Worm (Caenorhabditis elegans): ENCODE data around the gene gid-8.

gid-8 gene

ce11 chrV:1495752-1496151 lies 28.2 kb downstream of the gid-8 start:
- TF ChIP-seq ceh-48 (tag; optimal IDR thresholded peaks at IDR 0.05) (peak; percentile 16), K09A11.1 (tag; optimal IDR thresholded peaks at IDR 0.05; ENCODE audit: insufficient read depth) (no peak)

ce11 chrV:1499140-1499539 lies 31.6 kb downstream of the gid-8 start, which contains the start of gene sru-27:
TSS of gene sru-27 (plus strand) at chrV:1499440.
- no peak for TF ChIP-seq npax-4 (tag; optimal IDR thresholded peaks at IDR 0.05)
- no peak for TF ChIP-seq ahr-1 (tag; optimal IDR thresholded peaks at IDR 0.05)
- no peak for TF ChIP-seq F13H6.1 (tag; optimal IDR thresholded peaks at IDR 0.05)
- no peak for TF ChIP-seq tbx-2 (tag; optimal IDR thresholded peaks at IDR 0.05)
- TF ChIP-seq unc-86 (tag; optimal IDR thresholded peaks at IDR 0.05), result no peak
- no peak for TF ChIP-seq sdc-2 (tag; optimal IDR thresholded peaks at IDR 0.05)
- no peak for TF ChIP-seq fkh-6 (tag; optimal IDR thresholded peaks at IDR 0.05)
- no peak for TF ChIP-seq dmd-4 (tag; optimal IDR thresholded peaks at IDR 0.05; ENCODE audit: borderline replicate concordance)
- TF ChIP-seq ceh-2 (tag; optimal IDR thresholded peaks at IDR 0.05), result no peak
- no peak for TF ChIP-seq hlh-6 (tag; optimal IDR thresholded peaks at IDR 0.05)
- no peak for TF ChIP-seq fkh-10 (GFP tag; optimal IDR thresholded peaks at IDR 0.05)
- no peak for TF ChIP-seq ets-4 (tag; optimal IDR thresholded peaks at IDR 0.05)
- TF ChIP-seq C38D4.7 (GFP tag; optimal IDR thresholded peaks at IDR 0.05), result no peak
- no peak for TF ChIP-seq pat-9 (tag; optimal IDR thresholded peaks at IDR 0.05)
- no peak for TF ChIP-seq ceh-9 (tag; optimal IDR thresholded peaks at IDR 0.05)
- no peak for TF ChIP-seq ref-2 (tag; optimal IDR thresholded peaks at IDR 0.05)

- no peak for TF ChIP-seq ceh-6 (GFP tag; optimal IDR thresholded peaks at IDR 0.05)
- no peak for TF ChIP-seq dve-1 (tag; optimal IDR thresholded peaks at IDR 0.05)
- TF ChIP-seq hlh-13 (GFP tag; optimal IDR thresholded peaks at IDR 0.05), result no peak
- TF ChIP-seq ceh-2 (tag; optimal IDR thresholded peaks at IDR 0.05), result no peak
- TF ChIP-seq ttx-3 (tag; optimal IDR thresholded peaks at IDR 0.05), result no peak
- TF ChIP-seq pat-9 (tag; optimal IDR thresholded peaks at IDR 0.05), result no peak
- TF ChIP-seq nfya-1 (tag; optimal IDR thresholded peaks at IDR 0.05), result no peak
- TF ChIP-seq gmeb-2 (tag; optimal IDR thresholded peaks at IDR 0.05), result no peak
- no peak for TF ChIP-seq ceh-22 (tag; optimal IDR thresholded peaks at IDR 0.05)
- no peak for TF ChIP-seq fkh-10 (GFP tag; optimal IDR thresholded peaks at IDR 0.05)
- no peak for TF ChIP-seq mec-3 (tag; optimal IDR thresholded peaks at IDR 0.05; ENCODE audit: borderline replicate concordance)
- no peak for TF ChIP-seq ceh-19 (GFP tag; optimal IDR thresholded peaks at IDR 0.05)
- no peak for TF ChIP-seq pha-2 (tag; optimal IDR thresholded peaks at IDR 0.05)
- TF ChIP-seq pha-4 (tag; optimal IDR thresholded peaks at IDR 0.05), result no peak
- no peak for TF ChIP-seq hlh-30 (tag; optimal IDR thresholded peaks at IDR 0.05; ENCODE audit: insufficient read depth)
- no peak for TF ChIP-seq ceh-30 (tag; optimal IDR thresholded peaks at IDR 0.05)
- no peak for TF ChIP-seq sox-4 (tag; optimal IDR thresholded peaks at IDR 0.05)
- TF ChIP-seq nhr-11 (tag; optimal IDR thresholded peaks at IDR 0.05), result no peak
- TF ChIP-seq che-1 (tag; optimal IDR thresholded peaks at IDR 0.05), result no peak
These were observed 38.5 kb downstream of the gid-8 start, which contains the start of gene sru-28 for ce11 chrV:1505995-1506394. TSS of gene sru-28 (plus strand) at chrV:1506295.

ce11 chrV:1511537-1511936 lies 44.0 kb downstream of the gid-8 start, which contains the start of gene nhr-260:
TSS of gene nhr-260 (minus strand) at chrV:1511637.
- TF ChIP-seq dmd-4 (tag; optimal IDR thresholded peaks at IDR 0.05; ENCODE audit: borderline replicate concordance) (no peak), hlh-30 (tag; optimal IDR thresholded peaks at IDR 0.05; ENCODE audit: insufficient read depth) (no peak), hlh-6 (tag; optimal IDR thresholded peaks at IDR 0.05) (no peak), sdc-2 (tag; optimal IDR thresholded peaks at IDR 0.05) (no peak), nfya-1 (tag; optimal IDR thresholded peaks at IDR 0.05) (no peak), fkh-6 (tag; optimal IDR thresholded peaks at IDR 0.05) (no peak), pax-1 (tag; optimal IDR thresholded peaks at IDR 0.05) (no peak), madf-2 (tag; optimal IDR thresholded peaks at IDR 0.05) (no peak), ceh-2 (tag; optimal IDR thresholded peaks at IDR 0.05) (no peak), ceh-30 (tag; optimal IDR thresholded peaks at IDR 0.05) (no peak), pha-2 (tag; optimal IDR thresholded peaks at IDR 0.05) (no peak), sox-2 (GFP tag; IDR thresholded peaks at IDR 0.05) (no peak), ceh-9 (tag; optimal IDR thresholded peaks at IDR 0.05) (no peak)
